Worm (Caenorhabditis elegans): ENCODE results near the gene aakg-2.
"Not testable (repeated sequence)": the region's sequence is repeated elsewhere in the genome, so short reads cannot be mapped to it uniquely, and the experiment has no call there.

The aakg-2 gene

ce11 chrX:16893767-16894166 lies 24.9 kb upstream of the aakg-2 start:
- TF ChIP-seq lin-13 (tag; optimal IDR thresholded peaks at IDR 0.05) = no peak
- TF ChIP-seq flh-1 (GFP tag; optimal IDR thresholded peaks at IDR 0.05) = no peak
- TF ChIP-seq lin-32 (GFP tag; optimal IDR thresholded peaks at IDR 0.05) = no peak
- no peak for TF ChIP-seq zip-8 (tag; optimal IDR thresholded peaks at IDR 0.05)
- no peak for TF ChIP-seq sem-2 (GFP tag; optimal IDR thresholded peaks at IDR 0.05)
- TF ChIP-seq lsy-2 (tag; optimal IDR thresholded peaks at IDR 0.05) = no peak
- TF ChIP-seq ceh-39 (tag; optimal IDR thresholded peaks at IDR 0.05) = no peak
- TF ChIP-seq tbx-8 (GFP tag; optimal IDR thresholded peaks at IDR 0.05) = no peak
- no peak for TF ChIP-seq nhr-76 (tag; optimal IDR thresholded peaks at IDR 0.05)

ce11 chrX:16891683-16892082 lies 22.9 kb upstream of the aakg-2 start, which contains the start of gene F39F10.3:
F39F10.3 (plus strand) TSS chrX:16891983.
- no peak for TF ChIP-seq nhr-12 (tag; optimal IDR thresholded peaks at IDR 0.05)
- no peak for TF ChIP-seq ztf-11 (tag; optimal IDR thresholded peaks at IDR 0.05)
- no peak for TF ChIP-seq mab-5 (tag; optimal IDR thresholded peaks at IDR 0.05)
- TF ChIP-seq flh-1 (GFP tag; optimal IDR thresholded peaks at IDR 0.05) = no peak
- no peak for TF ChIP-seq nhr-237 (tag; optimal IDR thresholded peaks at IDR 0.05)
- TF ChIP-seq drap-1 (GFP tag; optimal IDR thresholded peaks at IDR 0.05) = no peak
- no peak for TF ChIP-seq nhr-76 (tag; optimal IDR thresholded peaks at IDR 0.05)
- no peak for TF ChIP-seq snpc-4 (tag; optimal IDR thresholded peaks at IDR 0.05)

- TF ChIP-seq elt-1 (tag; optimal IDR thresholded peaks at IDR 0.05; ENCODE audit: borderline replicate concordance, insufficient read depth) = no peak
- no peak for TF ChIP-seq zip-8 (tag; optimal IDR thresholded peaks at IDR 0.05)
- TF ChIP-seq pha-4 (tag; optimal IDR thresholded peaks at IDR 0.05) = no peak
- TF ChIP-seq mab-5 (tag; optimal IDR thresholded peaks at IDR 0.05) = no peak
- TF ChIP-seq sem-2 (GFP tag; optimal IDR thresholded peaks at IDR 0.05) = no peak
Measured at ce11 chrX:16884075-16884474, 15.2 kb upstream of the aakg-2 start.

ce11 chrX:16883426-16883825 lies 14.6 kb upstream of the aakg-2 start, which contains the start of gene Y13C8A.1:
Y13C8A.1 (plus strand) TSS chrX:16883726.
- TF ChIP-seq lin-32 (GFP tag; optimal IDR thresholded peaks at IDR 0.05); nhr-76 (tag; optimal IDR thresholded peaks at IDR 0.05); sem-2 (GFP tag; optimal IDR thresholded peaks at IDR 0.05): not testable (repeated sequence)

ce11 chrX:16880426-16880825 lies 11.6 kb upstream of the aakg-2 start, which contains the start of gene acs-9:
acs-9 (minus strand) TSS chrX:16880526.
- TF ChIP-seq cnd-1 (tag; optimal IDR thresholded peaks at IDR 0.05) (no peak), unc-39 (tag; optimal IDR thresholded peaks at IDR 0.05) (no peak), unc-120 (tag; optimal IDR thresholded peaks at IDR 0.05; ENCODE audit: poor library complexity, severe bottlenecking) (no peak), elt-3 (tag; optimal IDR thresholded peaks at IDR 0.05) (no peak), mep-1 (tag; optimal IDR thresholded peaks at IDR 0.05) (no peak), lin-32 (GFP tag; optimal IDR thresholded peaks at IDR 0.05) (no peak), M03D4.4 (tag; optimal IDR thresholded peaks at IDR 0.05) (no peak), nhr-237 (tag; optimal IDR thresholded peaks at IDR 0.05) (no peak), sem-2 (GFP tag; optimal IDR thresholded peaks at IDR 0.05) (no peak)

- no peak for TF ChIP-seq tbx-8 (GFP tag; optimal IDR thresholded peaks at IDR 0.05)
- TF ChIP-seq hlh-1 (tag; optimal IDR thresholded peaks at IDR 0.05) = peak; percentile 61
- peak; percentile 67 for TF ChIP-seq mls-2 (tag; optimal IDR thresholded peaks at IDR 0.05)
- TF ChIP-seq mep-1 (tag; optimal IDR thresholded peaks at IDR 0.05) = peak; percentile 51
- TF ChIP-seq ztf-11 (tag; optimal IDR thresholded peaks at IDR 0.05) = no peak
- TF ChIP-seq sem-2 (GFP tag; optimal IDR thresholded peaks at IDR 0.05) = no peak
- peak; percentile 12 for TF ChIP-seq cnd-1 (tag; optimal IDR thresholded peaks at IDR 0.05)
- TF ChIP-seq pha-4 (tag; optimal IDR thresholded peaks at IDR 0.05) = peak; percentile 76
- TF ChIP-seq unc-39 (tag; optimal IDR thresholded peaks at IDR 0.05) = no peak
- TF ChIP-seq nhr-2 (tag; optimal IDR thresholded peaks at IDR 0.05) = no peak
- TF ChIP-seq unc-120 (tag; optimal IDR thresholded peaks at IDR 0.05; ENCODE audit: poor library complexity, severe bottlenecking) = peak; percentile 88
- TF ChIP-seq lin-13 (tag; optimal IDR thresholded peaks at IDR 0.05) = peak; percentile 54
- peak; percentile 16 for TF ChIP-seq lsy-2 (tag; optimal IDR thresholded peaks at IDR 0.05)
- no peak for TF ChIP-seq ces-1 (GFP tag; optimal IDR thresholded peaks at IDR 0.05)
- TF ChIP-seq nhr-12 (tag; optimal IDR thresholded peaks at IDR 0.05) = no peak
Measured at ce11 chrX:16872446-16872962, 3.7 kb upstream of the aakg-2 start, which contains the start of gene T20F7.1. T20F7.1 (plus strand) TSS chrX:16872912.
